Worm (Caenorhabditis elegans) whole organism, mixed stage, embryonic: ENCODE results near the gene C23F12.4.
A peak's percentile ranks its signal among the peaks of the same experiment; 100 is the strongest.

Experiments used
- blmp-1 ChIP-seq: fragments of 150-350 bp; optimal IDR thresholded peaks from 2 replicates; lab custom pipeline; 2014; ENCODE audit warnings: missing biosample characterization, missing genetic modification characterization
- elt-1 ChIP-seq: sonication (generic microtip); optimal IDR thresholded peaks from 2 replicates; lab custom pipeline; 2017; ENCODE audit warnings: missing genetic modification characterization, mild to moderate bottlenecking, missing compliant biosample characterization, antibody characterized with exemption, moderate library complexity, borderline replicate concordance; ENCODE audit not compliant: insufficient read depth
- lsy-2 ChIP-seq: fragments of 150-350 bp; optimal IDR thresholded peaks from 2 replicates; lab custom pipeline; 2014; ENCODE audit warnings: missing biosample characterization, missing genetic modification characterization
- nhr-12 ChIP-seq: fragments of 150-350 bp; optimal IDR thresholded peaks from 2 replicates; lab custom pipeline; 2014; ENCODE audit warnings: missing biosample characterization, missing genetic modification characterization
- nhr-237 ChIP-seq: fragments of 150-350 bp; optimal IDR thresholded peaks from 2 replicates; lab custom pipeline; 2014; ENCODE audit warnings: missing biosample characterization, missing genetic modification characterization
- nhr-76 ChIP-seq: sonication (generic microtip); optimal IDR thresholded peaks from 2 replicates; lab custom pipeline; 2017; ENCODE audit warnings: missing biosample characterization, missing genetic modification characterization
- pha-4 ChIP-seq: fragments of 150-350 bp; optimal IDR thresholded peaks from 2 replicates; lab custom pipeline; 2018; ENCODE audit warnings: missing biosample characterization, missing genetic modification reagents, missing genetic modification characterization
- snpc-4 ChIP-seq: fragments of 150-350 bp; optimal IDR thresholded peaks from 2 replicates; lab custom pipeline; 2014; ENCODE audit warnings: missing biosample characterization, missing genetic modification characterization
- unc-120 ChIP-seq: sonication (generic microtip); optimal IDR thresholded peaks from 2 replicates; lab custom pipeline; 2017; ENCODE audit warnings: missing genetic modification characterization, missing compliant biosample characterization; ENCODE audit not compliant: poor library complexity, severe bottlenecking
- unc-62 ChIP-seq: fragments of 150-350 bp; optimal IDR thresholded peaks from 2 replicates; lab custom pipeline; 2014; ENCODE audit warnings: missing biosample characterization, missing genetic modification reagents, missing genetic modification characterization

ce11 chrX:9347380-9347979, 39.7 kb upstream of the C23F12.4 start, which contains the start of gene oga-1:
- TF ChIP-seq lsy-2 (tag; lab: Kevin White, UChicago) = no peak
- TF ChIP-seq elt-1 = no peak
- peak; percentile 40 for TF ChIP-seq unc-62 (GFP tag; lab: Kevin White, UChicago)
- TF ChIP-seq nhr-76 (tag; lab: Kevin White, UChicago) = no peak
- no peak for TF ChIP-seq snpc-4 (tag; lab: Kevin White, UChicago)
- no peak for TF ChIP-seq blmp-1 (tag; lab: Kevin White, UChicago)
- TF ChIP-seq unc-120 (tag; lab: Kevin White, UChicago) = no peak
- TF ChIP-seq pha-4 = peak; percentile 83
- no peak for TF ChIP-seq nhr-12 (tag; lab: Kevin White, UChicago)
- TF ChIP-seq nhr-237 (tag; lab: Kevin White, UChicago) = no peak
